Fruit fly (Drosophila melanogaster): ENCODE results near the gene CG32191.

CG32191 gene

DNA sequence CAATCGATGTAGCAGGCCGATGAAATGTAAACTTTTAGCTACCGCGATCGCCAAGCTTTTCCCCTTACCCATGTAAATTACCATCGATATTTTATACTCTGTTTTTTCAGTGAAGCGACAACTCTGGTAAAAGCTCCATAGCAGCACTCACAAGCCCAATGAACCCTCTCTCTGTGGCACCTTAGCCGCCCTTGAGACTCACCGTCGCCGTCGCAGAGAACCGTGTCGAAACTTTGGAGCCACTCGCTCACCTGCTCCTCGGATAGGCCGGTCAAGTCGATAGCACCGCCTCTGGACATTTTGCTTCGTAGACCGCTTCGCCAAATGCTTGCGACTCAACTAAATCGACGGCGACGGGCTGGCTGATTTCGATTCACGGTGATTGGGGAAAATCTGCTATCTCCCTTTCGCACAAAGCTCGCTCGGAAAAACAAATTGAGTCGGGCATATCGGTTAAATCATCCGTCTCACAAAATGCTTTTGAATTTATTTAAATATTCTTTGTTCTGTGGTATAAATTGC is 32.2 kb upstream of the CG32191 start, which contains the start of gene CG5577:
CG5577 (minus strand) TSS at position 343 of the 522 bp plus-strand sequence.
- TF ChIP-seq Ets96B (tag; optimal IDR thresholded peaks at IDR 0.05), result no peak
- TF ChIP-seq Blimp-1 (GFP tag; optimal IDR thresholded peaks at IDR 0.05), result no peak
- no peak for TF ChIP-seq CG11902 (GFP tag; optimal IDR thresholded peaks at IDR 0.05)
- no peak for TF ChIP-seq CG15336 (GFP tag; IDR thresholded peaks at IDR 0.05)
- TF ChIP-seq CG1621 (tag; optimal IDR thresholded peaks at IDR 0.05), result no peak
- no peak for TF ChIP-seq CG10631 (GFP tag; optimal IDR thresholded peaks at IDR 0.05)
- no peak for TF ChIP-seq Gug (GFP tag; IDR thresholded peaks at IDR 0.05)
- no peak for TF ChIP-seq acj6 (GFP tag; optimal IDR thresholded peaks at IDR 0.05)
- no peak for TF ChIP-seq Eip75B (GFP tag; optimal IDR thresholded peaks at IDR 0.05)
- no peak for TF ChIP-seq CG10669 (GFP tag; optimal IDR thresholded peaks at IDR 0.05)
- no peak for TF ChIP-seq Sox15 (GFP tag; optimal IDR thresholded peaks at IDR 0.05)
- TF ChIP-seq Eip78C (GFP tag), result peak; percentile 63
- TF ChIP-seq fkh (GFP tag; optimal IDR thresholded peaks at IDR 0.05), result no peak
- no peak for TF ChIP-seq CG11762 (GFP tag; optimal IDR thresholded peaks at IDR 0.05; ENCODE audit: insufficient read depth)
- TF ChIP-seq OdsH (GFP tag; optimal IDR thresholded peaks at IDR 0.05), result no peak
- TF ChIP-seq CG32006 (GFP tag; optimal IDR thresholded peaks at IDR 0.05), result no peak
- peak; percentile 48 for TF ChIP-seq Sox102F (GFP tag; optimal IDR thresholded peaks at IDR 0.05)
- TF ChIP-seq spab (GFP tag; optimal IDR thresholded peaks at IDR 0.05), result no peak
- no peak for TF ChIP-seq topi (GFP tag; optimal IDR thresholded peaks at IDR 0.05)
- no peak for TF ChIP-seq CG3032 (tag; optimal IDR thresholded peaks at IDR 0.05)
- TF ChIP-seq Sox14 (GFP tag; optimal IDR thresholded peaks at IDR 0.05), result peak; percentile 32
- no peak for TF ChIP-seq dsx (GFP tag; optimal IDR thresholded peaks at IDR 0.05; ENCODE audit: poor library complexity, severe bottlenecking)
- TF ChIP-seq Met (GFP tag; optimal IDR thresholded peaks at IDR 0.05), result peak; percentile 29
- TF ChIP-seq CG9139 (GFP tag; optimal IDR thresholded peaks at IDR 0.05), result no peak
- no peak for TF ChIP-seq dac (GFP tag; optimal IDR thresholded peaks at IDR 0.05)
- no peak for TF ChIP-seq CG31627 (GFP tag; optimal IDR thresholded peaks at IDR 0.05)
- TF ChIP-seq CG7368 (GFP tag; optimal IDR thresholded peaks at IDR 0.05), result no peak
- TF ChIP-seq CG6163 (GFP tag; IDR thresholded peaks at IDR 0.05), result no peak; the same call in 1 of the 3 replicates
- TF ChIP-seq CG6808 (GFP tag; optimal IDR thresholded peaks at IDR 0.05), result no peak
- no peak for TF ChIP-seq fd85E (GFP tag; optimal IDR thresholded peaks at IDR 0.05)
- peak; percentile 13 for TF ChIP-seq pdm3 (GFP tag; optimal IDR thresholded peaks at IDR 0.05)
- peak; percentile 95 for TF ChIP-seq svp (GFP tag)
- no peak for TF ChIP-seq fd59A (GFP tag; optimal IDR thresholded peaks at IDR 0.05)
- TF ChIP-seq CG3919 (GFP tag; optimal IDR thresholded peaks at IDR 0.05), result peak; percentile 18
- no peak for TF ChIP-seq salr (GFP tag; optimal IDR thresholded peaks at IDR 0.05)
- TF ChIP-seq net (GFP tag; optimal IDR thresholded peaks at IDR 0.05), result no peak
- TF ChIP-seq Hr38 (GFP tag; optimal IDR thresholded peaks at IDR 0.05), result no peak
- TF ChIP-seq Hr4 (GFP tag; optimal IDR thresholded peaks at IDR 0.05), result peak; percentile 13
- TF ChIP-seq CG8319 (GFP tag; optimal IDR thresholded peaks at IDR 0.05), result no peak
- no peak for TF ChIP-seq CG8119 (GFP tag; IDR thresholded peaks at IDR 0.05)
- TF ChIP-seq CG6276 (GFP tag; optimal IDR thresholded peaks at IDR 0.05), result no peak
- TF ChIP-seq cyc (GFP tag; optimal IDR thresholded peaks at IDR 0.05), result no peak
- no peak for TF ChIP-seq achi (GFP tag; optimal IDR thresholded peaks at IDR 0.05)
- no peak for TF ChIP-seq Smox (GFP tag; optimal IDR thresholded peaks at IDR 0.05)
- TF ChIP-seq CG6854 (GFP tag; optimal IDR thresholded peaks at IDR 0.05), result no peak
- no peak for TF ChIP-seq Lpt (GFP tag; optimal IDR thresholded peaks at IDR 0.05)
- no peak for TF ChIP-seq CG4318 (GFP tag; optimal IDR thresholded peaks at IDR 0.05)
- no peak for TF ChIP-seq lz (GFP tag; optimal IDR thresholded peaks at IDR 0.05)
- TF ChIP-seq CG11294 (GFP tag; IDR thresholded peaks at IDR 0.05), result no peak
- peak; percentile 8 for TF ChIP-seq CG8632 (GFP tag; optimal IDR thresholded peaks at IDR 0.05)
- TF ChIP-seq CG34406 (GFP tag; optimal IDR thresholded peaks at IDR 0.05), result peak; percentile 3
- peak; percentile 8 for TF ChIP-seq CG16779 (tag; optimal IDR thresholded peaks at IDR 0.05)
- no peak for TF ChIP-seq ss (GFP tag; optimal IDR thresholded peaks at IDR 0.05)
